Worm (Caenorhabditis elegans): Measurements from ENCODE around the gene tps-2.

tps-2 gene

ce11 chrII:14573315-14573714, 27.4 kb upstream of the tps-2 start, which contains the start of gene madf-5:
Gene madf-5 (plus strand): TSS chrII:14573615.
- no peak for TF ChIP-seq bed-3 (GFP tag; optimal IDR thresholded peaks at IDR 0.05)
- no peak for TF ChIP-seq ceh-43 (GFP tag; optimal IDR thresholded peaks at IDR 0.05)
- no peak for TF ChIP-seq unc-120 (tag; optimal IDR thresholded peaks at IDR 0.05; ENCODE audit: poor library complexity, severe bottlenecking)
- no peak for TF ChIP-seq ztf-11 (tag; optimal IDR thresholded peaks at IDR 0.05)
- TF ChIP-seq cnd-1 (tag; optimal IDR thresholded peaks at IDR 0.05) = no peak
- TF ChIP-seq unc-62 (GFP tag; optimal IDR thresholded peaks at IDR 0.05) = no peak
- no peak for TF ChIP-seq nhr-76 (tag; optimal IDR thresholded peaks at IDR 0.05)
- no peak for TF ChIP-seq snpc-4 (tag; optimal IDR thresholded peaks at IDR 0.05)
- TF ChIP-seq nhr-28 (tag; optimal IDR thresholded peaks at IDR 0.05) = no peak
- no peak for TF ChIP-seq mls-2 (tag; optimal IDR thresholded peaks at IDR 0.05)
- no peak for TF ChIP-seq blmp-1 (tag; optimal IDR thresholded peaks at IDR 0.05)
- TF ChIP-seq nhr-12 (tag; optimal IDR thresholded peaks at IDR 0.05) = no peak
- TF ChIP-seq ham-2 (GFP tag; optimal IDR thresholded peaks at IDR 0.05) = no peak
- TF ChIP-seq ceh-83 (GFP tag; optimal IDR thresholded peaks at IDR 0.05) = no peak
- no peak for TF ChIP-seq ceh-39 (tag; optimal IDR thresholded peaks at IDR 0.05)

ce11 chrII:14574790-14575189, 25.9 kb upstream of the tps-2 start:
- no peak for TF ChIP-seq lsy-2 (tag; optimal IDR thresholded peaks at IDR 0.05)
- no peak for TF ChIP-seq blmp-1 (tag; optimal IDR thresholded peaks at IDR 0.05)
- no peak for TF ChIP-seq lin-13 (tag; optimal IDR thresholded peaks at IDR 0.05)
- no peak for TF ChIP-seq ceh-43 (GFP tag; optimal IDR thresholded peaks at IDR 0.05)
- TF ChIP-seq nhr-237 (tag; optimal IDR thresholded peaks at IDR 0.05) = no peak
- TF ChIP-seq nhr-12 (tag; optimal IDR thresholded peaks at IDR 0.05) = no peak
- TF ChIP-seq mep-1 (tag; optimal IDR thresholded peaks at IDR 0.05) = no peak
- no peak for TF ChIP-seq ztf-11 (tag; optimal IDR thresholded peaks at IDR 0.05)
- no peak for TF ChIP-seq drap-1 (GFP tag; optimal IDR thresholded peaks at IDR 0.05)
- no peak for TF ChIP-seq nhr-28 (tag; optimal IDR thresholded peaks at IDR 0.05)
- no peak for TF ChIP-seq lin-32 (GFP tag; optimal IDR thresholded peaks at IDR 0.05)
- no peak for TF ChIP-seq elt-1 (tag; optimal IDR thresholded peaks at IDR 0.05; ENCODE audit: borderline replicate concordance, insufficient read depth)
- no peak for TF ChIP-seq pha-4 (tag; optimal IDR thresholded peaks at IDR 0.05)
- TF ChIP-seq ham-2 (GFP tag; optimal IDR thresholded peaks at IDR 0.05) = no peak
- TF ChIP-seq sem-2 (GFP tag; optimal IDR thresholded peaks at IDR 0.05) = no peak
- TF ChIP-seq mab-5 (tag; optimal IDR thresholded peaks at IDR 0.05) = no peak
- TF ChIP-seq sptf-1 (tag; optimal IDR thresholded peaks at IDR 0.05) = no peak
- TF ChIP-seq nhr-2 (tag; optimal IDR thresholded peaks at IDR 0.05) = no peak
- no peak for TF ChIP-seq mls-2 (tag; optimal IDR thresholded peaks at IDR 0.05)
- no peak for TF ChIP-seq zip-8 (tag; optimal IDR thresholded peaks at IDR 0.05)

ce11 chrII:14576429-14576828, 24.3 kb upstream of the tps-2 start, which contains the start of gene C01G12.13:
Gene C01G12.13 (plus strand): TSS chrII:14576729.
- TF ChIP-seq flh-1 (GFP tag; optimal IDR thresholded peaks at IDR 0.05) = no peak
- TF ChIP-seq blmp-1 (tag; optimal IDR thresholded peaks at IDR 0.05) = no peak
- no peak for TF ChIP-seq lin-13 (tag; optimal IDR thresholded peaks at IDR 0.05)
- TF ChIP-seq snpc-4 (tag; optimal IDR thresholded peaks at IDR 0.05) = no peak
- TF ChIP-seq unc-62 (GFP tag; optimal IDR thresholded peaks at IDR 0.05) = no peak
- TF ChIP-seq drap-1 (GFP tag; optimal IDR thresholded peaks at IDR 0.05) = no peak
- TF ChIP-seq mab-5 (tag; optimal IDR thresholded peaks at IDR 0.05) = no peak

- TF ChIP-seq nhr-28 (tag; optimal IDR thresholded peaks at IDR 0.05) = no peak
- no peak for TF ChIP-seq nhr-2 (tag; optimal IDR thresholded peaks at IDR 0.05)
- TF ChIP-seq blmp-1 (tag; optimal IDR thresholded peaks at IDR 0.05) = no peak
- TF ChIP-seq ces-1 (GFP tag; optimal IDR thresholded peaks at IDR 0.05) = no peak
- TF ChIP-seq hlh-1 (tag; optimal IDR thresholded peaks at IDR 0.05) = no peak
These were observed 22.7 kb upstream of the tps-2 start, which contains the start of gene nspb-7 for ce11 chrII:14578013-14578412. Gene nspb-7 (plus strand): TSS chrII:14578313.

- TF ChIP-seq cnd-1 (tag; optimal IDR thresholded peaks at IDR 0.05) (no peak), mab-5 (tag; optimal IDR thresholded peaks at IDR 0.05) (no peak), lin-13 (tag; optimal IDR thresholded peaks at IDR 0.05) (no peak), snpc-4 (tag; optimal IDR thresholded peaks at IDR 0.05) (no peak), lsy-2 (tag; optimal IDR thresholded peaks at IDR 0.05) (no peak), nhr-237 (tag; optimal IDR thresholded peaks at IDR 0.05) (no peak), ceh-83 (GFP tag; optimal IDR thresholded peaks at IDR 0.05) (no peak), mls-2 (tag; optimal IDR thresholded peaks at IDR 0.05) (no peak), bed-3 (GFP tag; optimal IDR thresholded peaks at IDR 0.05) (no peak), ceh-39 (tag; optimal IDR thresholded peaks at IDR 0.05) (no peak)
These were observed 22.0 kb upstream of the tps-2 start, which contains the start of gene C01G12.9 for ce11 chrII:14578716-14579115. Gene C01G12.9 (plus strand): TSS chrII:14579016.

Measured in whole organism, mixed stage, embryonic.